Fruit fly (Drosophila melanogaster) whole organism, prepupa: ENCODE measurements around the gene Vinc.
A peak's percentile ranks its signal among the peaks of the same experiment; 100 is the strongest.

Experiments used
- Blimp-1 ChIP-seq: fragments of 200-800 bp; sonication (Bioruptor generic); optimal IDR thresholded peaks from 3 replicates; lab custom pipeline; 2017; ENCODE audit warnings: missing biosample characterization, missing genetic modification characterization, mild to moderate bottlenecking, moderate library complexity, missing genetic modification reagents
- CG10631 ChIP-seq: fragments of 200-800 bp; sonication (Bioruptor generic); optimal IDR thresholded peaks from 2 replicates; lab custom pipeline; 2016; ENCODE audit warnings: missing biosample characterization, missing genetic modification characterization
- CG10669 ChIP-seq: fragments of 200-800 bp; sonication (Bioruptor generic); optimal IDR thresholded peaks from 3 replicates; lab custom pipeline; 2018; ENCODE audit warnings: missing biosample characterization, mild to moderate bottlenecking, missing genetic modification characterization, moderate library complexity
- CG15336 ChIP-seq: fragments of 200-800 bp; sonication (Bioruptor generic); IDR thresholded peaks from 2 replicates; pipeline ENCODE4 v1.3.6; 2022; ENCODE audit warnings: missing biosample characterization, missing genetic modification characterization
- CG1621 ChIP-seq: fragments of 200-800 bp; sonication (Bioruptor generic); optimal IDR thresholded peaks from 3 replicates; lab custom pipeline; 2018; ENCODE audit warnings: missing biosample characterization, mild to moderate bottlenecking, missing genetic modification characterization
- CG16779 ChIP-seq: fragments of 200-800 bp; sonication (Bioruptor generic); optimal IDR thresholded peaks from 3 replicates; lab custom pipeline; 2017; ENCODE audit warnings: missing biosample characterization, mild to moderate bottlenecking, missing genetic modification characterization
- CG3032 ChIP-seq: fragments of 200-800 bp; optimal IDR thresholded peaks from 2 replicates; lab custom pipeline; 2019; ENCODE audit warnings: missing biosample characterization, mild to moderate bottlenecking, missing genetic modification characterization, moderate library complexity
- CG32006 ChIP-seq: fragments of 200-800 bp; sonication (Bioruptor generic); optimal IDR thresholded peaks from 3 replicates; lab custom pipeline; 2017; ENCODE audit warnings: missing biosample characterization, mild to moderate bottlenecking, missing genetic modification characterization
- CG34406 ChIP-seq: fragments of 200-800 bp; sonication (Bioruptor generic); optimal IDR thresholded peaks from 3 replicates; lab custom pipeline; 2016; ENCODE audit warnings: missing biosample characterization, missing genetic modification characterization
- CG3919 ChIP-seq: fragments of 200-800 bp; sonication (Bioruptor generic); optimal IDR thresholded peaks from 3 replicates; lab custom pipeline; 2016; ENCODE audit warnings: missing biosample characterization, missing genetic modification characterization
- CG4318 ChIP-seq: fragments of 200-800 bp; sonication (Bioruptor generic); optimal IDR thresholded peaks from 3 replicates; lab custom pipeline; 2017; ENCODE audit warnings: missing biosample characterization, mild to moderate bottlenecking, missing genetic modification characterization
- CG6163 ChIP-seq: fragments of 200-800 bp; sonication (Bioruptor generic); IDR thresholded peaks from 3 replicates; pipeline ENCODE4 v1.3.6; 2022; ENCODE audit warnings: missing biosample characterization, missing genetic modification characterization
- CG6276 ChIP-seq: fragments of 200-800 bp; sonication (Bioruptor generic); optimal IDR thresholded peaks from 2 replicates; lab custom pipeline; 2017; ENCODE audit warnings: missing biosample characterization, mild to moderate bottlenecking, missing genetic modification characterization
- CG6792 ChIP-seq: fragments of 200-800 bp; sonication (Bioruptor generic); optimal IDR thresholded peaks from 3 replicates; lab custom pipeline; 2016; ENCODE audit warnings: missing biosample characterization, missing genetic modification characterization
- CG6808 ChIP-seq: fragments of 200-800 bp; sonication (Bioruptor generic); optimal IDR thresholded peaks from 3 replicates; lab custom pipeline; 2017; ENCODE audit warnings: missing biosample characterization, missing genetic modification characterization, mild to moderate bottlenecking, moderate library complexity, missing genetic modification reagents
- CG7368 ChIP-seq: fragments of 200-800 bp; sonication (Bioruptor generic); optimal IDR thresholded peaks from 3 replicates; lab custom pipeline; 2016; ENCODE audit warnings: missing biosample characterization, missing genetic modification characterization
- CG8119 ChIP-seq: fragments of 200-800 bp; sonication (Bioruptor generic); IDR thresholded peaks from 3 replicates; pipeline ENCODE4 v1.3.6; 2022; ENCODE audit warnings: missing biosample characterization, missing genetic modification characterization
- Eip75B ChIP-seq: fragments of 200-800 bp; sonication (Bioruptor generic); optimal IDR thresholded peaks from 3 replicates; lab custom pipeline; 2016; ENCODE audit warnings: missing biosample characterization, missing genetic modification characterization
- Eip78C ChIP-seq: fragments of 200-800 bp; sonication (Bioruptor generic); peaks from one replicate; lab custom pipeline; 2016; ENCODE audit warnings: missing biosample characterization, missing genetic modification characterization
- Eip93F ChIP-seq: fragments of 200-800 bp; sonication (Bioruptor generic); optimal IDR thresholded peaks from 2 replicates; lab custom pipeline; 2016; ENCODE audit warnings: missing biosample characterization, mild to moderate bottlenecking, missing genetic modification characterization
- Ets96B ChIP-seq: fragments of 200-800 bp; optimal IDR thresholded peaks from 2 replicates; lab custom pipeline; 2019; ENCODE audit warnings: missing biosample characterization, mild to moderate bottlenecking, missing genetic modification characterization, moderate library complexity
- Gug ChIP-seq: fragments of 200-800 bp; sonication (Bioruptor generic); IDR thresholded peaks from 2 replicates; pipeline ENCODE4 v1.3.6; 2022; ENCODE audit warnings: missing biosample characterization, missing genetic modification characterization
- Hr38 ChIP-seq: sonication (Bioruptor generic); optimal IDR thresholded peaks from 2 replicates; lab custom pipeline; 2016; ENCODE audit warnings: missing biosample characterization, missing genetic modification characterization
- Hr4 ChIP-seq: fragments of 200-800 bp; sonication (Bioruptor generic); optimal IDR thresholded peaks from 3 replicates; lab custom pipeline; 2016; ENCODE audit warnings: missing biosample characterization, missing genetic modification characterization
- Lpt ChIP-seq: fragments of 200-800 bp; sonication (Bioruptor generic); optimal IDR thresholded peaks from 3 replicates; lab custom pipeline; 2016; ENCODE audit warnings: missing biosample characterization, missing genetic modification characterization
- OdsH ChIP-seq: fragments of 200-800 bp; sonication (Bioruptor generic); optimal IDR thresholded peaks from 3 replicates; lab custom pipeline; 2016; ENCODE audit warnings: missing biosample characterization, missing genetic modification characterization
- Smox ChIP-seq: fragments of 200-800 bp; sonication (Bioruptor generic); optimal IDR thresholded peaks from 3 replicates; lab custom pipeline; 2016; ENCODE audit warnings: missing biosample characterization, missing genetic modification characterization
- Sox102F ChIP-seq: fragments of 200-800 bp; sonication (Bioruptor generic); optimal IDR thresholded peaks from 2 replicates; lab custom pipeline; 2016; ENCODE audit warnings: missing biosample characterization, mild to moderate bottlenecking, missing genetic modification characterization
- Sox14 ChIP-seq: fragments of 200-800 bp; sonication (Bioruptor generic); optimal IDR thresholded peaks from 3 replicates; lab custom pipeline; 2016; ENCODE audit warnings: missing biosample characterization, missing genetic modification characterization
- Sox15 ChIP-seq: fragments of 200-800 bp; sonication (Bioruptor generic); optimal IDR thresholded peaks from 3 replicates; lab custom pipeline; 2016; ENCODE audit warnings: missing biosample characterization, missing genetic modification characterization
- achi ChIP-seq: fragments of 200-800 bp; sonication (Bioruptor generic); optimal IDR thresholded peaks from 3 replicates; lab custom pipeline; 2016; ENCODE audit warnings: missing biosample characterization, missing genetic modification characterization
- acj6 ChIP-seq: fragments of 200-800 bp; sonication (Bioruptor generic); optimal IDR thresholded peaks from 3 replicates; lab custom pipeline; 2016; ENCODE audit warnings: missing biosample characterization, missing genetic modification characterization
- cyc ChIP-seq: fragments of 200-800 bp; sonication (Bioruptor generic); optimal IDR thresholded peaks from 3 replicates; lab custom pipeline; 2016; ENCODE audit warnings: missing biosample characterization, missing genetic modification characterization
- dsx ChIP-seq: fragments of 200-800 bp; optimal IDR thresholded peaks from 3 replicates; lab custom pipeline; 2019; ENCODE audit warnings: missing biosample characterization, mild to moderate bottlenecking, missing genetic modification characterization, moderate library complexity; ENCODE audit not compliant: poor library complexity, severe bottlenecking
- eg ChIP-seq: fragments of 200-800 bp; sonication (Bioruptor generic); IDR thresholded peaks from 3 replicates; pipeline ENCODE4 v1.3.6; 2022; ENCODE audit warnings: missing biosample characterization, missing genetic modification characterization
- esn ChIP-seq: fragments of 200-800 bp; sonication (Bioruptor generic); optimal IDR thresholded peaks from 2 replicates; lab custom pipeline; 2016; ENCODE audit warnings: missing biosample characterization, mild to moderate bottlenecking, missing genetic modification characterization, moderate library complexity
- fd85E ChIP-seq: fragments of 200-800 bp; sonication (Bioruptor generic); optimal IDR thresholded peaks from 3 replicates; lab custom pipeline; 2016; ENCODE audit warnings: missing biosample characterization, missing genetic modification characterization
- fkh ChIP-seq: fragments of 200-800 bp; sonication (Bioruptor generic); optimal IDR thresholded peaks from 3 replicates; lab custom pipeline; 2017; ENCODE audit warnings: missing biosample characterization, mild to moderate bottlenecking, missing genetic modification characterization, moderate library complexity
- net ChIP-seq: fragments of 200-800 bp; sonication (Bioruptor generic); optimal IDR thresholded peaks from 3 replicates; lab custom pipeline; 2016; ENCODE audit warnings: missing biosample characterization, missing genetic modification characterization
- pdm3 ChIP-seq: fragments of 200-800 bp; sonication (Bioruptor generic); optimal IDR thresholded peaks from 3 replicates; lab custom pipeline; 2016; ENCODE audit warnings: missing biosample characterization, missing genetic modification characterization
- salr ChIP-seq, 2 experiments: fragments of 200-800 bp; sonication (Bioruptor generic); optimal IDR thresholded peaks; 3 replicates each; lab custom pipeline; 2016 to 2018; ENCODE audit warnings: missing biosample characterization in 2 of 2, missing genetic modification characterization in 2 of 2, mild to moderate bottlenecking in 1 of 2
- svp ChIP-seq: fragments of 200-800 bp; sonication (Bioruptor generic); peaks from one replicate; lab custom pipeline; 2016; ENCODE audit warnings: missing biosample characterization, missing genetic modification characterization
- topi ChIP-seq: fragments of 200-800 bp; sonication (Bioruptor generic); optimal IDR thresholded peaks from 3 replicates; lab custom pipeline; 2016; ENCODE audit warnings: missing biosample characterization, missing genetic modification characterization

Vinc gene

dm6 chrX:2223454-2223853, 1.1 kb upstream of the Vinc start, which contains the start of gene CG14052:
Gene CG14052 (plus strand): TSS chrX:2223754.
- TF ChIP-seq Eip78C (no peak), topi (GFP tag; lab: Kevin White, UChicago) (no peak), CG16779 (tag; lab: Kevin White, UChicago) (no peak), achi (GFP tag; lab: Kevin White, UChicago) (no peak), fkh (no peak)
- TF ChIP-seq, all 60 proteins: peak for 0

dm6 chrX:2221598-2221997, 769 bp downstream of the Vinc start:
- TF ChIP-seq Gug (GFP tag; lab: Robert Waterston, UW) (no peak), CG6808 (no peak), CG15336 (no peak), CG1621 (tag; lab: Kevin White, UChicago) (no peak), CG4318 (no peak), dsx (no peak), CG6792 (GFP tag; lab: Kevin White, UChicago) (no peak), fd85E (GFP tag; lab: Kevin White, UChicago) (no peak), cyc (GFP tag; lab: Kevin White, UChicago) (no peak), CG3032 (tag; lab: Kevin White, UChicago) (no peak), CG10631 (no peak), CG32006 (GFP tag; lab: Kevin White, UChicago) (no peak), eg (GFP tag; lab: Robert Waterston, UW) (no peak), CG8119 (GFP tag; lab: Robert Waterston, UW) (no peak)

dm6 chrX:2219899-2220298, 2.5 kb downstream of the Vinc start:
- peak; percentile 54; the same call in 2 of the 3 replicates for TF ChIP-seq eg (GFP tag; lab: Robert Waterston, UW)
- TF ChIP-seq esn (GFP tag; lab: Kevin White, UChicago): peak; percentile 15
- TF ChIP-seq achi (GFP tag; lab: Kevin White, UChicago): peak; percentile 23
- TF ChIP-seq CG3919 (GFP tag; lab: Kevin White, UChicago): peak; percentile 38
- TF ChIP-seq CG10669 (GFP tag; lab: Kevin White, UChicago): peak; percentile 5
- no peak for TF ChIP-seq CG34406 (GFP tag; lab: Kevin White, UChicago)
- peak; percentile 5 for TF ChIP-seq Ets96B
- peak; percentile 6 for TF ChIP-seq CG6808
- peak; percentile 3 for TF ChIP-seq Sox14 (GFP tag; lab: Kevin White, UChicago)
- TF ChIP-seq Sox102F: no peak
- TF ChIP-seq pdm3 (GFP tag; lab: Kevin White, UChicago): no peak
- peak; percentile 43 for TF ChIP-seq OdsH (GFP tag; lab: Kevin White, UChicago)
- TF ChIP-seq Eip75B: no peak
- no peak for TF ChIP-seq Smox (GFP tag; lab: Kevin White, UChicago)
- no peak for TF ChIP-seq Eip93F
- TF ChIP-seq CG6276 (GFP tag; lab: Kevin White, UChicago): peak; percentile 15
- peak; percentile 57 for TF ChIP-seq CG15336
- TF ChIP-seq CG32006 (GFP tag; lab: Kevin White, UChicago): peak; percentile 76
- peak; percentile 45; the same call in 2 of the 3 replicates for TF ChIP-seq CG8119 (GFP tag; lab: Robert Waterston, UW)
- TF ChIP-seq Hr4 (GFP tag; lab: Kevin White, UChicago): peak; percentile 74
- TF ChIP-seq CG16779 (tag; lab: Kevin White, UChicago): no peak
- TF ChIP-seq CG3032 (tag; lab: Kevin White, UChicago): peak; percentile 12
- TF ChIP-seq svp (GFP tag; lab: Kevin White, UChicago): peak; percentile 66
- TF ChIP-seq Eip78C: peak; percentile 75
- TF ChIP-seq CG7368: no peak
- TF ChIP-seq CG10631: peak; percentile 9
- no peak for TF ChIP-seq net (GFP tag; lab: Kevin White, UChicago)
- TF ChIP-seq salr (GFP tag; optimal IDR thresholded peaks at IDR 0.05; lab: Kevin White, UChicago): peak in 1 of 2 experiments; percentile 2
- peak; percentile 20 for TF ChIP-seq Lpt (GFP tag; lab: Kevin White, UChicago)
- TF ChIP-seq acj6 (GFP tag; lab: Kevin White, UChicago): peak; percentile 16
- peak; percentile 55 for TF ChIP-seq CG4318
- no peak for TF ChIP-seq CG1621 (tag; lab: Kevin White, UChicago)
- TF ChIP-seq CG6163 (GFP tag; lab: Robert Waterston, UW): peak; percentile 58; the same call in 2 of the 3 replicates
- no peak for TF ChIP-seq Blimp-1 (GFP tag; lab: Kevin White, UChicago)
- TF ChIP-seq Hr38 (GFP tag; lab: Kevin White, UChicago): no peak
- no peak for TF ChIP-seq Sox15 (GFP tag; lab: Kevin White, UChicago)
